Worm (Caenorhabditis elegans): ENCODE data around the gene gskl-1.

- no peak for TF ChIP-seq med-1 (GFP tag; optimal IDR thresholded peaks at IDR 0.05; ENCODE audit: insufficient read depth)
- no peak for TF ChIP-seq flt-1 (GFP tag; IDR thresholded peaks at IDR 0.05)
- no peak for TF ChIP-seq ztf-29 (GFP tag; IDR thresholded peaks at IDR 0.05)
These were observed 16.4 kb upstream of the gskl-1 start for ce11 chrII:10930678-10931650.

Data from whole organism, midembryonic.